Worm (Caenorhabditis elegans): Measurements from ENCODE around the gene C14C6.8.

DNA sequence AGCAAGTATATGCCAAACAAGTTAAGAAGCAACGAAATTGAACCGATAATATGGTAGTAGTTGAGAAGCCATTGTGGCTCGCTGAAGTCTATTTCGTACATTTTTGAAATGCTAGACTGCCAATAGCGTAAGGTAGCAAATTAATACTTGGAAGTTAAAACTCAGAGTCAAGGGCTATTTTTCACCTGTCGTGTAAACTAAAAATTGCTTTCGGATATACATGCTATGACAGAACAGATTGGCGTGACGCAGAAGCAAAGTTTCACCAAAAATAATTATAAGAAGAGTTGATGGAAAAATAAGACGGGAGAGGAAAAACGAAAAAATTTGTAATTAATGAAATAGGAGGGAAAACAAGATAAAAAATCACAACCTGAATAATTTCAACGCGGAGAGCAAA lies 13.0 kb upstream of the C14C6.8 start, which contains the start of gene sri-73:
- TF ChIP-seq zag-1 (tag; optimal IDR thresholded peaks at IDR 0.05) (no peak), fos-1 (tag; optimal IDR thresholded peaks at IDR 0.05) (no peak), nhr-76 (tag; optimal IDR thresholded peaks at IDR 0.05) (no peak), egl-27 (tag; optimal IDR thresholded peaks at IDR 0.05) (no peak), daf-8 (GFP tag; IDR thresholded peaks at IDR 0.05) (no peak), dpl-1 (GFP tag; optimal IDR thresholded peaks at IDR 0.05) (no peak), fkh-10 (GFP tag; optimal IDR thresholded peaks at IDR 0.05) (no peak)

Data from whole organism, L4 larva.